Worm (Caenorhabditis elegans) whole organism, L4 larva: Measurements from ENCODE around the gene F31D4.8.

Source experiments
- R02D3.7 ChIP-seq: fragments of 150-350 bp; sonication (generic microtip); optimal IDR thresholded peaks from 3 replicates; lab custom pipeline; 2014; ENCODE audit warnings: missing biosample characterization, missing genetic modification characterization
- Y5F2A.4 ChIP-seq: fragments of 200-800 bp; sonication (Bioruptor generic); optimal IDR thresholded peaks from 2 replicates; lab custom pipeline; 2018; ENCODE audit warnings: mild to moderate bottlenecking, missing genetic modification characterization, missing compliant biosample characterization
- ama-1 ChIP-seq: fragments of 150-350 bp; optimal IDR thresholded peaks from 2 replicates; lab custom pipeline; 2014; ENCODE audit warnings: inconsistent platforms, mixed read lengths
- ceh-44 ChIP-seq: fragments of 200-800 bp; sonication (Bioruptor generic); IDR thresholded peaks from 2 replicates; pipeline ENCODE4 v1.3.6; 2022; ENCODE audit warnings: missing genetic modification reagents, missing genetic modification characterization, missing compliant biosample characterization
- tra-1 ChIP-seq: fragments of 200-800 bp; sonication (Bioruptor generic); IDR thresholded peaks from 2 replicates; pipeline ENCODE4 v1.3.6; 2022; ENCODE audit warnings: missing genetic modification reagents, missing genetic modification characterization, missing compliant biosample characterization
- zag-1 ChIP-seq: fragments of 150-350 bp; optimal IDR thresholded peaks from 2 replicates; lab custom pipeline; 2014; ENCODE audit warnings: missing biosample characterization, missing genetic modification characterization
- ztf-11 ChIP-seq: fragments of 150-350 bp; optimal IDR thresholded peaks from 2 replicates; lab custom pipeline; 2014; ENCODE audit warnings: missing biosample characterization, missing genetic modification characterization

ce11 chrV:20862681-20863080 lies 5.5 kb downstream of the F31D4.8 start, which contains the start of gene twk-35:
- no peak for TF ChIP-seq ceh-44 (GFP tag; lab: Robert Waterston, UW)
- no peak for TF ChIP-seq ama-1 (lab: Kevin White, UChicago)
- no peak for TF ChIP-seq tra-1 (GFP tag; lab: Robert Waterston, UW)
- no peak for TF ChIP-seq ztf-11 (tag; lab: Kevin White, UChicago)
- TF ChIP-seq zag-1 (tag; lab: Kevin White, UChicago), result no peak
- no peak for TF ChIP-seq R02D3.7 (tag; lab: Kevin White, UChicago)
- no peak for TF ChIP-seq Y5F2A.4 (GFP tag; lab: Kevin White, UChicago)
